Worm (Caenorhabditis elegans): Measurements from ENCODE around the gene pes-8.

DNA sequence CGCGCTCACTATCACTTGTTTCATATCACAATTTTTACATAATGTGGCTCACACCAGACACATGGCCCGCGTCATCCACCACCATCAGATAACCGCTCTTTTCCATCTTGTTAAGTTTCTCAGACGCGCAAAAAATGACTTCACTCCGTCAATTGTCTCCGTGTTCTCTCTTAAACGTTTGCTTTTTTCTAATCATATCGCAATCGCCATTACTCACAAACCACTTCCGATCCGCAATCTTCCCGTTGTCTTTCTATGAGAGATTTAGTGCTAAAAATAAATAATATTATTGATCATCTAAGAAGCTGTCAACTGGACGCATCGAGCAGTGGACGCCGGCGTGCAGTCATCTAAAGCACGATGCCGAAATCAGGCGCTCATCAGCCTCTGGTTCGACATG is 51.8 kb downstream of the pes-8 start, which contains the start of gene tmc-2:
- TF ChIP-seq egl-27 (tag; optimal IDR thresholded peaks at IDR 0.05) (no peak), efl-1 (optimal IDR thresholded peaks at IDR 0.05) (no peak), efl-1 (GFP tag; optimal IDR thresholded peaks at IDR 0.05 in 1 of 2) (peak in 1 of 2 experiments; percentile 46), lin-15B (tag; optimal IDR thresholded peaks at IDR 0.05) (no peak), ceh-82 (tag; optimal IDR thresholded peaks at IDR 0.05) (no peak), aha-1 (tag; optimal IDR thresholded peaks at IDR 0.05) (no peak), nhr-19 (GFP tag; conservative IDR thresholded peaks at IDR 0.05) (no peak), lin-13 (GFP tag; optimal IDR thresholded peaks at IDR 0.05) (no peak), nhr-237 (tag; optimal IDR thresholded peaks at IDR 0.05) (no peak), snpc-4 (tag; optimal IDR thresholded peaks at IDR 0.05) (no peak), ama-1 (optimal IDR thresholded peaks at IDR 0.05) (no peak)

All from whole organism, L1 larva.